Worm (Caenorhabditis elegans) whole organism, L1 larva: ENCODE results near the gene arrd-19.

Source experiments
- C16A3.4 ChIP-seq: fragments of 150-350 bp; optimal IDR thresholded peaks from 2 replicates; lab custom pipeline; 2014; ENCODE audit warnings: missing biosample characterization, missing genetic modification characterization
- C34B4.2 ChIP-seq: sonication (generic microtip); optimal IDR thresholded peaks from 2 replicates; lab custom pipeline; 2017; ENCODE audit warnings: mild to moderate bottlenecking, missing genetic modification characterization, missing compliant biosample characterization
- aha-1 ChIP-seq: fragments of 150-350 bp; optimal IDR thresholded peaks from 2 replicates; lab custom pipeline; 2014; ENCODE audit warnings: missing biosample characterization, missing genetic modification characterization
- dpl-1 ChIP-seq, 3 experiments: fragments of 150-350 bp in 2 of 3; sonication (generic microtip) in 1 of 3; optimal IDR thresholded peaks; 2 replicates each; lab custom pipeline; 2014 to 2017; ENCODE audit warnings: missing biosample characterization in 3 of 3, missing genetic modification characterization in 3 of 3, missing genetic modification reagents in 3 of 3
- efl-3 ChIP-seq: fragments of 200-800 bp; sonication (Bioruptor generic); optimal IDR thresholded peaks from 2 replicates; lab custom pipeline; 2018; ENCODE audit warnings: mild to moderate bottlenecking, missing genetic modification characterization, missing compliant biosample characterization
- elt-2 ChIP-seq: sonication (generic microtip); optimal IDR thresholded peaks from 2 replicates; lab custom pipeline; 2016; ENCODE audit warnings: missing genetic modification characterization, mild to moderate bottlenecking, inconsistent platforms, missing compliant biosample characterization, missing genetic modification reagents
- elt-3 ChIP-seq, 6 experiments: fragments of 150-350 bp in 1 of 6; sonication (generic microtip); optimal IDR thresholded peaks; 2 replicates each; lab custom pipeline; 2017 to 2018; ENCODE audit warnings: missing biosample characterization in 6 of 6, missing genetic modification characterization in 6 of 6, inconsistent platforms in 1 of 6
- fkh-4 ChIP-seq: sonication (generic microtip); optimal IDR thresholded peaks from 2 replicates; lab custom pipeline; 2016; ENCODE audit warnings: missing compliant biosample characterization, missing genetic modification characterization, borderline replicate concordance
- fkh-8 ChIP-seq: sonication (generic microtip); optimal IDR thresholded peaks from 2 replicates; lab custom pipeline; 2016; ENCODE audit warnings: mild to moderate bottlenecking, missing genetic modification characterization, missing compliant biosample characterization
- hpl-2 ChIP-seq: fragments of 150-350 bp; optimal IDR thresholded peaks from 2 replicates; lab custom pipeline; 2014; ENCODE audit warnings: missing biosample characterization, missing genetic modification reagents, missing genetic modification characterization
- isw-1 ChIP-seq: fragments of 200-800 bp; sonication (Bioruptor generic); IDR thresholded peaks from 2 replicates; pipeline ENCODE4 v1.3.6; 2022; ENCODE audit warnings: missing genetic modification characterization, missing compliant biosample characterization
- lin-14 ChIP-seq: fragments of 200-800 bp; sonication (Bioruptor generic); optimal IDR thresholded peaks from 2 replicates; lab custom pipeline; 2018; ENCODE audit warnings: mild to moderate bottlenecking, missing genetic modification characterization, moderate library complexity, missing compliant biosample characterization
- lin-15B ChIP-seq: fragments of 150-350 bp; sonication (generic microtip); optimal IDR thresholded peaks from 3 replicates; lab custom pipeline; 2014; ENCODE audit warnings: missing biosample characterization, missing genetic modification characterization
- lin-35 ChIP-seq, 2 experiments: fragments of 150-350 bp; optimal IDR thresholded peaks; 2 replicates each; lab custom pipeline; 2014; ENCODE audit warnings: missing biosample characterization in 2 of 2, missing genetic modification characterization in 2 of 2, missing genetic modification reagents in 2 of 2
- mab-9 ChIP-seq: fragments of 200-800 bp; sonication (Bioruptor generic); IDR thresholded peaks from 2 replicates; pipeline ENCODE4 v1.3.6; 2022; ENCODE audit warnings: missing genetic modification reagents, missing genetic modification characterization, missing compliant biosample characterization
- mdl-1 ChIP-seq, 2 experiments: fragments of 150-350 bp; optimal IDR thresholded peaks; 2 replicates each; lab custom pipeline; 2014 to 2017; ENCODE audit warnings: missing biosample characterization in 2 of 2, missing genetic modification characterization in 2 of 2, inconsistent platforms in 1 of 2
- mep-1 ChIP-seq: fragments of 150-350 bp; optimal IDR thresholded peaks from 2 replicates; lab custom pipeline; 2014; ENCODE audit warnings: missing biosample characterization, missing genetic modification characterization
- nhr-11 ChIP-seq: fragments of 150-350 bp; optimal IDR thresholded peaks from 2 replicates; lab custom pipeline; 2014; ENCODE audit warnings: missing biosample characterization, missing genetic modification characterization
- nhr-12 ChIP-seq: sonication (generic microtip); optimal IDR thresholded peaks from 2 replicates; lab custom pipeline; 2017; ENCODE audit warnings: missing biosample characterization, missing genetic modification characterization
- nhr-19 ChIP-seq: fragments of 200-800 bp; sonication (Bioruptor generic); conservative IDR thresholded peaks from 2 replicates; pipeline ENCODE4 v1.3.6; 2022; ENCODE audit warnings: missing genetic modification characterization, missing compliant biosample characterization
- nhr-20 ChIP-seq: sonication (generic microtip); optimal IDR thresholded peaks from 2 replicates; lab custom pipeline; 2016; ENCODE audit warnings: mild to moderate bottlenecking, missing genetic modification characterization, missing compliant biosample characterization
- nhr-237 ChIP-seq: fragments of 150-350 bp; optimal IDR thresholded peaks from 2 replicates; lab custom pipeline; 2014; ENCODE audit warnings: missing biosample characterization, missing genetic modification characterization
- nhr-28 ChIP-seq: fragments of 150-350 bp; optimal IDR thresholded peaks from 2 replicates; lab custom pipeline; 2014; ENCODE audit warnings: missing biosample characterization, missing genetic modification characterization
- nhr-47 ChIP-seq: sonication (generic microtip); optimal IDR thresholded peaks from 2 replicates; lab custom pipeline; 2016; ENCODE audit warnings: mild to moderate bottlenecking, missing genetic modification characterization, moderate library complexity, missing compliant biosample characterization
- nhr-71 ChIP-seq: sonication (generic microtip); optimal IDR thresholded peaks from 2 replicates; lab custom pipeline; 2016; ENCODE audit warnings: mild to moderate bottlenecking, missing genetic modification characterization, moderate library complexity, missing compliant biosample characterization
- nhr-76 ChIP-seq: sonication (generic microtip); optimal IDR thresholded peaks from 2 replicates; lab custom pipeline; 2017; ENCODE audit warnings: missing biosample characterization, missing genetic modification characterization
- nhr-85 ChIP-seq: sonication (generic microtip); peaks from one replicate; lab custom pipeline; 2016; ENCODE audit warnings: missing genetic modification characterization, inconsistent platforms, missing compliant biosample characterization
- rnt-1 ChIP-seq: sonication (generic microtip); optimal IDR thresholded peaks from 2 replicates; lab custom pipeline; 2016; ENCODE audit warnings: mild to moderate bottlenecking, missing genetic modification characterization, moderate library complexity, missing compliant biosample characterization
- snu-23 ChIP-seq: sonication (generic microtip); optimal IDR thresholded peaks from 2 replicates; lab custom pipeline; 2016; ENCODE audit warnings: missing genetic modification characterization, missing compliant biosample characterization
- sptf-1 ChIP-seq: fragments of 150-350 bp; optimal IDR thresholded peaks from 2 replicates; lab custom pipeline; 2014; ENCODE audit warnings: missing biosample characterization, missing genetic modification characterization
- unc-130 ChIP-seq: fragments of 150-350 bp; optimal IDR thresholded peaks from 2 replicates; lab custom pipeline; 2017; ENCODE audit warnings: missing biosample characterization, missing genetic modification characterization, inconsistent platforms
- unc-86 ChIP-seq: sonication (generic microtip); optimal IDR thresholded peaks from 2 replicates; lab custom pipeline; 2016; ENCODE audit warnings: missing genetic modification characterization, missing compliant biosample characterization
- zag-1 ChIP-seq: fragments of 150-350 bp; optimal IDR thresholded peaks from 2 replicates; lab custom pipeline; 2014; ENCODE audit warnings: missing biosample characterization, missing genetic modification characterization
- ztf-11 ChIP-seq, 2 experiments: sonication (generic microtip); optimal IDR thresholded peaks; 2 replicates each; lab custom pipeline; 2016 to 2017; ENCODE audit warnings: missing genetic modification characterization in 2 of 2, missing biosample characterization in 1 of 2, missing compliant biosample characterization in 1 of 2
- ztf-4 ChIP-seq: fragments of 150-350 bp; optimal IDR thresholded peaks from 2 replicates; lab custom pipeline; 2014; ENCODE audit warnings: missing biosample characterization, missing genetic modification characterization

The arrd-19 gene

DNA sequence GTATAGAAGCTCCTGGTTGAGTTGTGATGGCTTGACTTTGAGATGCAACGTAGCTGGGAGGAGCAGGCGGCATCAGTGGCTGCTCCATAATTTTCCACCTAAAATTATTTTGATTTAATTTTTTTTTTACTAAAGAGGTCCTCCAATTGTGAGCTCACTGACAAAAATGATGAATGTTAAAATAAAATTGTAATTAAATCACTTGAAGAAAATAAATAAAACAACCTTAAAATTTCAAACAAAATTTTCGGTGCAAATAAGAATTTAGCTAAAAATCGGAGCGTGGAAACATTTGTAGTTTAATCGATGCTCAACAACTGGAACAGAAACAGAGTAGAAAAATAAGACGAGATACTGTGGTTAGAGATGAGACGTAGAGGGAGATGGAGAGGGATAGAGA lies 41.8 kb upstream of the arrd-19 start, which contains the start of gene scrm-3:
TSS of gene scrm-3 (minus strand) at position 101 of the 400 bp plus-strand sequence.
- no peak for TF ChIP-seq sptf-1 (tag; lab: Kevin White, UChicago)
- no peak for TF ChIP-seq nhr-237 (tag; lab: Kevin White, UChicago)
- TF ChIP-seq C34B4.2: no peak
- TF ChIP-seq unc-130 (tag; lab: Kevin White, UChicago): no peak
- TF ChIP-seq, all 84 proteins: peak for 0

ce11 chrV:3355544-3355943 lies 40.2 kb upstream of the arrd-19 start:
- TF ChIP-seq nhr-85 (tag; lab: Kevin White, UChicago): peak; percentile 67
- no peak for TF ChIP-seq zag-1 (tag; lab: Kevin White, UChicago)
- TF ChIP-seq aha-1 (tag; lab: Kevin White, UChicago): no peak
- peak; percentile 13 for TF ChIP-seq lin-14
- TF ChIP-seq, all 84 proteins: peak for 2

ce11 chrV:3352925-3353324 lies 37.6 kb upstream of the arrd-19 start, which contains the start of gene C17B7.12:
Gene C17B7.12 (plus strand): TSS chrV:3353225.
- TF ChIP-seq nhr-47 (tag; lab: Kevin White, UChicago): no peak
- TF ChIP-seq nhr-85 (tag; lab: Kevin White, UChicago): no peak
- TF ChIP-seq ztf-11 (tag; optimal IDR thresholded peaks at IDR 0.05; lab: Kevin White, UChicago): no peak
- no peak for TF ChIP-seq lin-35 (GFP tag; optimal IDR thresholded peaks at IDR 0.05; lab: Kevin White, UChicago)
- TF ChIP-seq dpl-1 (GFP tag; optimal IDR thresholded peaks at IDR 0.05; lab: Kevin White, UChicago): no peak
- TF ChIP-seq C34B4.2: no peak
- TF ChIP-seq elt-3 (tag; optimal IDR thresholded peaks at IDR 0.05; lab: Kevin White, UChicago): no peak
- TF ChIP-seq ztf-4 (tag; lab: Kevin White, UChicago): no peak
- TF ChIP-seq fkh-4 (tag; lab: Kevin White, UChicago): no peak
- TF ChIP-seq fkh-8 (tag; lab: Kevin White, UChicago): no peak
- TF ChIP-seq nhr-28: no peak

- TF ChIP-seq lin-15B (tag; lab: Kevin White, UChicago): no peak
- TF ChIP-seq snu-23 (GFP tag; lab: Kevin White, UChicago): no peak
- TF ChIP-seq, all 84 proteins: peak for 0
These were observed 36.0 kb upstream of the arrd-19 start, which contains the start of gene str-63 for ce11 chrV:3351266-3351665. Gene str-63 (plus strand): TSS chrV:3351566.

DNA sequence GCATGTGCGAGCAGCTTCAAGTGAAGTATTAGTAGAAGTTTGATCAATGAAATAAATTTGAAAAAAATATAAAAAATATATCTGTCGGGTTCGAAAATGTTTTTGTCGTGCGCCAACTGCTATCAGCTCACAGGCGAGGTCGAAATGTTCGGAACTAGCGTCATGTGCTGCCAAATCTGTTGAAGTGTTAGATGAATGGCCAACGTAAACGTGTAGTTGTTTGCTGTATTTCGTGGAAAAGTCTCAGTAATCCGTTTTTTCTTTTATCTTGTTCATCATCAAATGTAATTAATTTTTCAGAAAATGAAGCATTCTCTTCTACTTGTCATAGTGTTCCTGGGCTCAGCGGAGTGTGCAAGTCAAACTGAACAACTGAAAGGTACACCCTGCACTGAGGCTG lies 34.6 kb upstream of the arrd-19 start, which contains the start of gene C17B7.15:
TSS of gene C17B7.15 (plus strand) at position 301 of the 400 bp plus-strand sequence.
- TF ChIP-seq aha-1 (tag; lab: Kevin White, UChicago): no peak
- no peak for TF ChIP-seq isw-1
- TF ChIP-seq nhr-28: no peak
- TF ChIP-seq lin-14: peak; percentile 12
- TF ChIP-seq elt-2 (tag; lab: Kevin White, UChicago): no peak

ce11 chrV:3347486-3347885 lies 32.2 kb upstream of the arrd-19 start:
- TF ChIP-seq nhr-11 (no peak), nhr-19 (GFP tag; lab: Robert Waterston, UW) (peak; percentile 22; the same call in 1 of the 2 replicates), nhr-71 (tag; lab: Kevin White, UChicago) (peak; percentile 43), C16A3.4 (no peak), aha-1 (tag; lab: Kevin White, UChicago) (no peak), mab-9 (GFP tag; lab: Robert Waterston, UW) (no peak), unc-86 (tag; lab: Kevin White, UChicago) (no peak), ztf-11 (tag; optimal IDR thresholded peaks at IDR 0.05; lab: Kevin White, UChicago) (no peak), mep-1 (tag; lab: Kevin White, UChicago) (no peak), hpl-2 (no peak), efl-3 (GFP tag; lab: Kevin White, UChicago) (no peak), rnt-1 (tag; lab: Kevin White, UChicago) (peak; percentile 57), nhr-12 (tag; lab: Kevin White, UChicago) (no peak), nhr-20 (peak; percentile 12), mdl-1 (tag; optimal IDR thresholded peaks at IDR 0.05; lab: Kevin White, UChicago) (no peak), lin-14 (peak; percentile 49), nhr-76 (tag; lab: Kevin White, UChicago) (no peak)
